Worm (Caenorhabditis elegans): ENCODE data around the gene ubc-24.

The ubc-24 gene

ce11 chrII:8399997-8400396 lies 5.4 kb upstream of the ubc-24 start:
- no peak for TF ChIP-seq lin-39 (tag; optimal IDR thresholded peaks at IDR 0.05)
- no peak for TF ChIP-seq eor-1 (tag; optimal IDR thresholded peaks at IDR 0.05)
- no peak for TF ChIP-seq unc-62 (GFP tag; optimal IDR thresholded peaks at IDR 0.05)
- TF ChIP-seq elt-2 (tag; optimal IDR thresholded peaks at IDR 0.05) = peak; percentile 61
- no peak for TF ChIP-seq nhr-77 (tag; optimal IDR thresholded peaks at IDR 0.05)
- TF ChIP-seq ZK546.5 (tag; optimal IDR thresholded peaks at IDR 0.05) = no peak
- no peak for TF ChIP-seq nhr-12 (tag; optimal IDR thresholded peaks at IDR 0.05)
- TF ChIP-seq zag-1 (tag; optimal IDR thresholded peaks at IDR 0.05) = no peak
- peak; percentile 33 for TF ChIP-seq jun-1 (tag; optimal IDR thresholded peaks at IDR 0.05)
- peak; percentile 44 for TF ChIP-seq pqm-1 (tag; optimal IDR thresholded peaks at IDR 0.05)
- TF ChIP-seq nhr-76 (tag; optimal IDR thresholded peaks at IDR 0.05) = no peak
- no peak for TF ChIP-seq egl-5 (tag; optimal IDR thresholded peaks at IDR 0.05)
- no peak for TF ChIP-seq nhr-11 (tag; optimal IDR thresholded peaks at IDR 0.05)

DNA sequence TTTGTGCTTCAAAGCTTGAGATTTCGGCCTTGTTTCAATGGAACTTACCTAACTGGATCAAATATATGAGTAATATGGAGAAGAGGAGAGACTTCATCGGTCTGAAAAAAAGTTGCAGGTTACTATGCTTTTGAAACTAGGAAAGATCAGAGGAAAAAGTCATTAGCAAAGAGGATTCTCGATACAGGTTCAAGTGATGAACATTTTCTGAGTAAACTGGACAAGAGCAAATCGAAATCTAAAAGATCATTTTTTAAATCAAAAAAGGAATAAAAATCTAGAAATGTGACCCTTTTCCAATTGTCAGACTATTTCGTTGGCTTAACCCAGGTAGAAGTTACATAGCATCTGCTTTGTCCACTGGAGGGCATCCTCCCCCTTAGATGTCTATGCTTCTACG lies 655 bp upstream of the ubc-24 start, which contains the start of gene skpo-1:
skpo-1 (minus strand) TSS at position 101 of the 400 bp plus-strand sequence.
- no peak for TF ChIP-seq tbx-2 (tag; optimal IDR thresholded peaks at IDR 0.05)
- TF ChIP-seq nhr-43 (tag; optimal IDR thresholded peaks at IDR 0.05; ENCODE audit: poor library complexity, severe bottlenecking) = no peak
- TF ChIP-seq ceh-9 (tag; optimal IDR thresholded peaks at IDR 0.05) = no peak
- TF ChIP-seq snpc-4 (tag; optimal IDR thresholded peaks at IDR 0.05) = no peak
- no peak for TF ChIP-seq pqm-1 (tag; optimal IDR thresholded peaks at IDR 0.05)

- TF ChIP-seq nhr-23 (tag; optimal IDR thresholded peaks at IDR 0.05) (no peak), elt-3 (tag; optimal IDR thresholded peaks at IDR 0.05) (no peak), egl-5 (tag; optimal IDR thresholded peaks at IDR 0.05) (no peak), unc-39 (tag; optimal IDR thresholded peaks at IDR 0.05) (no peak), R02D3.7 (tag; optimal IDR thresholded peaks at IDR 0.05) (no peak), ztf-11 (tag; optimal IDR thresholded peaks at IDR 0.05) (no peak), ceh-16 (tag; optimal IDR thresholded peaks at IDR 0.05) (no peak), zag-1 (tag; optimal IDR thresholded peaks at IDR 0.05) (no peak), ceh-82 (tag; optimal IDR thresholded peaks at IDR 0.05) (no peak)
Measured at ce11 chrII:8407491-8407890, 2.1 kb downstream of the ubc-24 start, which contains the start of gene sra-13. sra-13 (plus strand) TSS chrII:8407685.

DNA sequence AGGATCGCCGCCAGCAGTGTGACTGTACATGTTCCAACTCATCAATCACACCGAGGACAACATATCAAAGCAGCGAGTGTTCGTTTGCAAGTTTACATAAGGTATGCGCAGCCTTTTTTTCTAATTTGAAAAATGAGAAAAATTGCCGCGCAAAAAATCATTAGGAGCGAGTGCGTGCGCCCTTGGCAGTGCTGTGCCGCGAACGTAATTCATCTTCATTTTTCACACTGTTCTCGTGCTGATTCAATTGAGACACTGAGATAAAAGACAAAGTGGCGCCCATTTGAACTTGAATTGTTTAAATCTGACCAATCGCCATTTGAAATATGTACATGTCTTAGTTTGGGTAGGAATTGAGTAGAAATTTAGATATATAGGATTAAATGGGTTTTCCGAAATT lies 4.1 kb downstream of the ubc-24 start:
- TF ChIP-seq elt-2 (tag; optimal IDR thresholded peaks at IDR 0.05) (no peak), ceh-82 (tag; optimal IDR thresholded peaks at IDR 0.05) (no peak), ceh-9 (tag; optimal IDR thresholded peaks at IDR 0.05) (no peak), lin-39 (tag; optimal IDR thresholded peaks at IDR 0.05) (peak; percentile 64), pqm-1 (tag; optimal IDR thresholded peaks at IDR 0.05) (no peak), lin-15B (tag; optimal IDR thresholded peaks at IDR 0.05) (no peak), nhr-25 (tag; optimal IDR thresholded peaks at IDR 0.05) (peak; percentile 50), pha-4 (tag; optimal IDR thresholded peaks at IDR 0.05) (no peak)

DNA sequence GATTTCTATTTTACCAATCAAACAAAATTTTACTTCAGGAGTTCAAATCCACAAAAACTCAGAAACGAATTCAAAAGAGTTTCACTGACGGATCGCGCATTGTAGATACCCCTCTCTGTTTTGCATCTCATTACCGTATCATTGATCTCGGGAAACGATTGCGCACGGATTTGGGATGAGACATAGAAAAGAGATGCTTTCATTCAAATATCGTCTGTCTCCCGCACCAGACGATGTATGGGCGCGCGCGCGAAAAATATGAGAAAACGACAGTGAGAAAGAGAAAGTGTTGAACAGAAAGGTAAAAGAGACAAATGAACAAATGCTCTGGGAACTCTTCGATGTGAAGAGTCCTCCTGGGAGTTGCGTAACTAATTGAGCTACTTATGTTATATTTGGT lies 5.6 kb downstream of the ubc-24 start:
- TF ChIP-seq ZK546.5 (tag; optimal IDR thresholded peaks at IDR 0.05) (no peak), lin-39 (tag; optimal IDR thresholded peaks at IDR 0.05) (no peak), nhr-11 (tag; optimal IDR thresholded peaks at IDR 0.05) (no peak), nhr-12 (tag; optimal IDR thresholded peaks at IDR 0.05) (no peak), R02D3.7 (tag; optimal IDR thresholded peaks at IDR 0.05) (no peak), elt-1 (tag; optimal IDR thresholded peaks at IDR 0.05) (no peak), aly-2 (tag; optimal IDR thresholded peaks at IDR 0.05) (no peak), mdl-1 (tag; optimal IDR thresholded peaks at IDR 0.05) (no peak), unc-39 (tag; optimal IDR thresholded peaks at IDR 0.05) (no peak), skn-1 (tag; optimal IDR thresholded peaks at IDR 0.05) (no peak), nhr-77 (tag; optimal IDR thresholded peaks at IDR 0.05) (no peak), snpc-4 (tag; optimal IDR thresholded peaks at IDR 0.05) (no peak), egl-5 (tag; optimal IDR thresholded peaks at IDR 0.05) (no peak)

- TF ChIP-seq pqm-1 (tag; optimal IDR thresholded peaks at IDR 0.05) (peak; percentile 16), daf-12 (tag; optimal IDR thresholded peaks at IDR 0.05) (no peak), nhr-43 (tag; optimal IDR thresholded peaks at IDR 0.05; ENCODE audit: poor library complexity, severe bottlenecking) (no peak), elt-2 (tag; optimal IDR thresholded peaks at IDR 0.05) (peak; percentile 37), tbx-2 (tag; optimal IDR thresholded peaks at IDR 0.05) (no peak), R02D3.7 (tag; optimal IDR thresholded peaks at IDR 0.05) (no peak)
Measured at ce11 chrII:8412061-8412721, 6.8 kb downstream of the ubc-24 start, which contains the start of gene efl-3. efl-3 (plus strand) TSS chrII:8412671.
